Fruit fly (Drosophila melanogaster) Kc167 (cell line): ENCODE results near the gene CG15449.

Experiments
- h ChIP-seq: fragments of >200 bp; optimal IDR thresholded peaks from 3 replicates; lab custom pipeline; 2018; ENCODE audit warnings: missing external identifiers
- psq ChIP-seq: fragments of >200 bp; optimal IDR thresholded peaks from 2 replicates; lab custom pipeline; 2017; ENCODE audit warnings: missing external identifiers

DNA sequence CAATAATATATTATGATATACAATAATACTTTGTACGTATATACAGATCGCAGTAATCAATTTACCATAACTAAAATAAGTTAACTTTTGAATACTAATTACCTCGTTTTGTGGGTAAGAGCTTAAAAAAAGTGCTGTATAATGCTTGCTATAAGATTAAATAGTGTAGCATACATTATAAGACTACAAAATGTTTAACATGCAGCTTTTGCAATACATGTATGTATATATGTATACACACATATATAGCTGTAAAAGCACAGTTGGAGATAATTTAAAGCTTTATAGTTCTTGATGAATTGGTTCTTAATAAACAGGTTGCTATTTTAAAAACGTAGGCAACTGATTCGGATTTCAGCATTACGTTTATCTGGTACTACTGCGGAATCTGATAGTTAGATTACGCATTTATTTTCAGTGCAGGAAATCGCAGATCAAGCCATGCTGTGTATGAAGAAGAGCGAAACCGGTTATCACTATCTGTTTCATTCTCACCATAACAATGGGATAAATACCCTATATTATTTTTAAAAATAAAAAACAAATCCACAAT lies 3.9 kb upstream of the CG15449 start:
- TF ChIP-seq psq (lab: Kevin White, UChicago) (no peak), h (lab: Kevin White, UChicago) (no peak)
